Worm (Caenorhabditis elegans): ENCODE measurements around the gene alr-1.

DNA sequence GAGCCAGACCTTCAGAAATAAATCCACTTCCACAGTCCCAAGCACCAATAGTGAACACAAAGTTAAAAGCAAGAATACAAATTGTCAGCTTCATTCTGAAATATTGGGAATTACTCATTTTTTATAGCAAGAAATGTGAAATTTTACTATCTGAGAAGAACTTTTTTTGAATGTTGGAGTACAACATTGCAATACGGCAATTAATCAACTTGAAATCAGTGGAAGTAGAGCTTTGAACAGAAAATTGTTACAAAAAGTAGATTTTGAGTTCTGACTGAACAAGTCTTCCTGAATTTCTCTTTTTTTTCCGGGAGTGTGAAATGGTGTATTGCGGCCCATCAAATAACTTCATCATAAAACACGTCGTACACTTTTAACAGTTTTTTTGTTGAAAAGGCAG, 47.3 kb downstream of the alr-1 start, which contains the start of gene W04G3.10:
- TF ChIP-seq nhr-232 (tag; optimal IDR thresholded peaks at IDR 0.05): no peak
- TF ChIP-seq ahr-1 (tag; optimal IDR thresholded peaks at IDR 0.05): no peak
- TF ChIP-seq ama-1 (optimal IDR thresholded peaks at IDR 0.05): no peak
- no peak for TF ChIP-seq lim-6 (tag; optimal IDR thresholded peaks at IDR 0.05)
- TF ChIP-seq ceh-45 (GFP tag; IDR thresholded peaks at IDR 0.05): no peak
- TF ChIP-seq tbx-2 (tag; optimal IDR thresholded peaks at IDR 0.05): no peak
- TF ChIP-seq K09A11.1 (tag; optimal IDR thresholded peaks at IDR 0.05; ENCODE audit: insufficient read depth): no peak
- no peak for TF ChIP-seq Y22D7AL.16 (tag; optimal IDR thresholded peaks at IDR 0.05)

Measured in whole organism, late embryonic.